Worm (Caenorhabditis elegans) whole organism, late embryonic: ENCODE results near the gene acdh-7.

Experiments
- C38D4.7 ChIP-seq: fragments of 200-800 bp; sonication (Bioruptor generic); optimal IDR thresholded peaks from 2 replicates; lab custom pipeline; 2018; ENCODE audit warnings: mild to moderate bottlenecking, missing genetic modification characterization, moderate library complexity, missing compliant biosample characterization
- K09A11.1 ChIP-seq: sonication (generic microtip); optimal IDR thresholded peaks from 2 replicates; lab custom pipeline; 2017; ENCODE audit warnings: antibody characterized with exemption, mild to moderate bottlenecking, missing genetic modification characterization, missing compliant biosample characterization; ENCODE audit not compliant: insufficient read depth
- T23F11.4 ChIP-seq: fragments of 200-800 bp; sonication (Bioruptor generic); optimal IDR thresholded peaks from 2 replicates; lab custom pipeline; 2018; ENCODE audit warnings: mild to moderate bottlenecking, missing genetic modification characterization, missing compliant biosample characterization
- ama-1 ChIP-seq: fragments of 150-350 bp; optimal IDR thresholded peaks from 2 replicates; lab custom pipeline; 2014
- ceh-14 ChIP-seq: sonication (generic microtip); optimal IDR thresholded peaks from 2 replicates; lab custom pipeline; 2016; ENCODE audit warnings: missing genotype, missing genetic modification characterization, missing compliant biosample characterization
- ceh-18 ChIP-seq: sonication (generic microtip); optimal IDR thresholded peaks from 2 replicates; lab custom pipeline; 2016; ENCODE audit warnings: missing genetic modification characterization, missing compliant biosample characterization
- ceh-24 ChIP-seq: sonication (generic microtip); optimal IDR thresholded peaks from 2 replicates; lab custom pipeline; 2016; ENCODE audit warnings: mild to moderate bottlenecking, missing genetic modification characterization, missing compliant biosample characterization
- ceh-31 ChIP-seq: sonication (generic microtip); optimal IDR thresholded peaks from 2 replicates; lab custom pipeline; 2016; ENCODE audit warnings: missing genetic modification characterization, missing compliant biosample characterization
- ceh-34 ChIP-seq: sonication (generic microtip); optimal IDR thresholded peaks from 2 replicates; lab custom pipeline; 2016; ENCODE audit warnings: mild to moderate bottlenecking, missing genetic modification characterization, missing compliant biosample characterization
- ceh-48 ChIP-seq: sonication (generic microtip); optimal IDR thresholded peaks from 2 replicates; lab custom pipeline; 2016; ENCODE audit warnings: missing genetic modification characterization, inconsistent platforms, missing compliant biosample characterization
- ceh-9 ChIP-seq: sonication (generic microtip); optimal IDR thresholded peaks from 2 replicates; lab custom pipeline; 2016; ENCODE audit warnings: mild to moderate bottlenecking, missing genetic modification characterization, inconsistent platforms, missing compliant biosample characterization
- che-1 ChIP-seq: sonication (generic microtip); optimal IDR thresholded peaks from 2 replicates; lab custom pipeline; 2016; ENCODE audit warnings: mild to moderate bottlenecking, missing genetic modification characterization, missing compliant biosample characterization
- dmd-4 ChIP-seq: sonication (generic microtip); optimal IDR thresholded peaks from 2 replicates; lab custom pipeline; 2016; ENCODE audit warnings: borderline replicate concordance, missing genetic modification characterization, missing compliant biosample characterization
- fkh-10 ChIP-seq: fragments of 150-350 bp; optimal IDR thresholded peaks from 2 replicates; lab custom pipeline; 2014; ENCODE audit warnings: missing biosample characterization, missing genetic modification reagents, missing genetic modification characterization
- fkh-6 ChIP-seq: sonication (generic microtip); optimal IDR thresholded peaks from 2 replicates; lab custom pipeline; 2016; ENCODE audit warnings: missing genetic modification characterization, missing compliant biosample characterization
- gmeb-2 ChIP-seq: sonication (generic microtip); optimal IDR thresholded peaks from 2 replicates; lab custom pipeline; 2016; ENCODE audit warnings: missing genetic modification characterization, inconsistent platforms, missing compliant biosample characterization
- hlh-13 ChIP-seq: fragments of 200-800 bp; sonication (Bioruptor generic); optimal IDR thresholded peaks from 2 replicates; lab custom pipeline; 2018; ENCODE audit warnings: mild to moderate bottlenecking, missing genetic modification characterization, missing compliant biosample characterization
- hlh-15 ChIP-seq: sonication (generic microtip); optimal IDR thresholded peaks from 2 replicates; lab custom pipeline; 2016; ENCODE audit warnings: missing genetic modification characterization, missing compliant biosample characterization
- hlh-6 ChIP-seq: sonication (generic microtip); optimal IDR thresholded peaks from 2 replicates; lab custom pipeline; 2016; ENCODE audit warnings: missing genotype, missing genetic modification characterization, missing compliant biosample characterization
- madf-2 ChIP-seq: sonication (generic microtip); optimal IDR thresholded peaks from 2 replicates; lab custom pipeline; 2017; ENCODE audit warnings: missing genetic modification characterization, missing compliant biosample characterization
- mec-3 ChIP-seq: sonication (generic microtip); optimal IDR thresholded peaks from 2 replicates; lab custom pipeline; 2016; ENCODE audit warnings: borderline replicate concordance, missing genetic modification characterization, missing compliant biosample characterization
- nfya-1 ChIP-seq: sonication (generic microtip); optimal IDR thresholded peaks from 2 replicates; lab custom pipeline; 2017; ENCODE audit warnings: missing genetic modification characterization, mild to moderate bottlenecking, missing compliant biosample characterization, antibody characterized with exemption, moderate library complexity
- nhr-11 ChIP-seq: fragments of 150-350 bp; optimal IDR thresholded peaks from 2 replicates; lab custom pipeline; 2014; ENCODE audit warnings: missing biosample characterization, missing genetic modification characterization
- nhr-232 ChIP-seq: sonication (generic microtip); optimal IDR thresholded peaks from 2 replicates; lab custom pipeline; 2016; ENCODE audit warnings: missing genetic modification characterization, missing compliant biosample characterization
- odd-2 ChIP-seq: sonication (generic microtip); optimal IDR thresholded peaks from 2 replicates; lab custom pipeline; 2017; ENCODE audit warnings: antibody characterized with exemption, mild to moderate bottlenecking, missing genetic modification characterization, missing compliant biosample characterization
- pha-2 ChIP-seq: sonication (generic microtip); optimal IDR thresholded peaks from 2 replicates; lab custom pipeline; 2017; ENCODE audit warnings: mild to moderate bottlenecking, missing genetic modification characterization, missing compliant biosample characterization
- pha-4 ChIP-seq: fragments of 150-350 bp; optimal IDR thresholded peaks from 2 replicates; lab custom pipeline; 2018; ENCODE audit warnings: missing biosample characterization, missing genetic modification reagents, missing genetic modification characterization
- ref-2 ChIP-seq: sonication (generic microtip); optimal IDR thresholded peaks from 2 replicates; lab custom pipeline; 2016; ENCODE audit warnings: missing genetic modification characterization, missing compliant biosample characterization
- sdc-2 ChIP-seq: sonication (generic microtip); optimal IDR thresholded peaks from 2 replicates; lab custom pipeline; 2016; ENCODE audit warnings: missing genotype, missing genetic modification characterization, missing compliant biosample characterization
- tbx-2 ChIP-seq: sonication (generic microtip); optimal IDR thresholded peaks from 2 replicates; lab custom pipeline; 2016; ENCODE audit warnings: missing genetic modification characterization, missing compliant biosample characterization
- unc-3 ChIP-seq, 2 experiments: fragments of 200-800 bp in 1 of 2; sonication (Bioruptor generic) in 1 of 2; sonication (generic microtip) in 1 of 2; conservative IDR thresholded peaks in 1 of 2; optimal IDR thresholded peaks in 1 of 2; 2 replicates each; pipeline versions ENCODE4 v1.3.6 to Lab custom; 2016 to 2022; ENCODE audit warnings: missing compliant biosample characterization in 2 of 2, missing genetic modification characterization in 2 of 2, missing genetic modification reagents in 1 of 2
- unc-42 ChIP-seq: sonication (generic microtip); optimal IDR thresholded peaks from 2 replicates; lab custom pipeline; 2016; ENCODE audit warnings: missing genotype, missing genetic modification characterization, missing compliant biosample characterization
- unc-55 ChIP-seq: sonication (generic microtip); optimal IDR thresholded peaks from 2 replicates; lab custom pipeline; 2017; ENCODE audit warnings: missing biosample characterization, missing genetic modification reagents, missing genetic modification characterization

acdh-7 gene

ce11 chrX:17221873-17222525 lies 5.1 kb upstream of the acdh-7 start, which contains the start of gene rab-6.2:
TSS of gene rab-6.2 (plus strand) at chrX:17222475.
- TF ChIP-seq ref-2 (tag; lab: Kevin White, UChicago) (peak; percentile 6), nhr-11 (tag; lab: Kevin White, UChicago) (no peak), mec-3 (tag; lab: Kevin White, UChicago) (no peak), hlh-15 (no peak), nfya-1 (tag; lab: Kevin White, UChicago) (peak; percentile 5), ceh-34 (tag; lab: Kevin White, UChicago) (peak; percentile 26), tbx-2 (tag; lab: Kevin White, UChicago) (peak; percentile 30), unc-3 (GFP tag; conservative IDR thresholded peaks at IDR 0.05; lab: Robert Waterston, UW) (no peak), unc-3 (tag; optimal IDR thresholded peaks at IDR 0.05; lab: Kevin White, UChicago) (no peak), T23F11.4 (GFP tag; lab: Kevin White, UChicago) (no peak), sdc-2 (tag; lab: Kevin White, UChicago) (peak; percentile 56), hlh-13 (GFP tag; lab: Kevin White, UChicago) (no peak), unc-42 (tag; lab: Kevin White, UChicago) (peak; percentile 19), ceh-48 (tag; lab: Kevin White, UChicago) (peak; percentile 79), ceh-31 (peak; percentile 45), madf-2 (no peak), fkh-10 (GFP tag; lab: Kevin White, UChicago) (no peak), ama-1 (lab: Kevin White, UChicago) (no peak)

- TF ChIP-seq nfya-1 (tag; lab: Kevin White, UChicago) (peak; percentile 86), ref-2 (tag; lab: Kevin White, UChicago) (no peak), unc-55 (peak; percentile 65), ceh-18 (tag; lab: Kevin White, UChicago) (peak; percentile 7), gmeb-2 (tag; lab: Kevin White, UChicago) (no peak)
Measured at ce11 chrX:17216178-17216577, 727 bp downstream of the acdh-7 start.

- TF ChIP-seq C38D4.7 (no peak), che-1 (no peak), hlh-15 (no peak), ceh-9 (tag; lab: Kevin White, UChicago) (no peak)
Measured at ce11 chrX:17215753-17216152, 1.2 kb downstream of the acdh-7 start.

ce11 chrX:17214803-17215202 lies 2.1 kb downstream of the acdh-7 start, which contains the start of gene acdh-10:
TSS of gene acdh-10 (minus strand) at chrX:17214903.
- TF ChIP-seq che-1 (no peak), ceh-24 (tag; lab: Kevin White, UChicago) (no peak), mec-3 (tag; lab: Kevin White, UChicago) (no peak), pha-2 (tag; lab: Kevin White, UChicago) (no peak), dmd-4 (tag; lab: Kevin White, UChicago) (no peak), hlh-6 (tag; lab: Kevin White, UChicago) (no peak)

- TF ChIP-seq mec-3 (tag; lab: Kevin White, UChicago) (no peak), hlh-15 (no peak), sdc-2 (tag; lab: Kevin White, UChicago) (no peak), dmd-4 (tag; lab: Kevin White, UChicago) (no peak), nhr-11 (tag; lab: Kevin White, UChicago) (no peak), odd-2 (tag; lab: Kevin White, UChicago) (no peak), pha-4 (no peak), ceh-24 (tag; lab: Kevin White, UChicago) (no peak), nhr-232 (no peak), madf-2 (no peak), ceh-14 (no peak), K09A11.1 (tag; lab: Kevin White, UChicago) (no peak), fkh-6 (tag; lab: Kevin White, UChicago) (no peak)
Measured at ce11 chrX:17211513-17211912, 5.4 kb downstream of the acdh-7 start.
